Fruit fly (Drosophila melanogaster) whole organism, embryonic: ENCODE data around the gene CG14818.

ENCODE experiments used
- Blimp-1 ChIP-seq: fragments of 200-800 bp; sonication (Bioruptor generic); optimal IDR thresholded peaks from 3 replicates; lab custom pipeline; 2018; ENCODE audit warnings: missing biosample characterization, missing genetic modification characterization, mild to moderate bottlenecking, moderate library complexity, missing genetic modification reagents
- CG11247 ChIP-seq: fragments of 200-800 bp; sonication (Bioruptor generic); IDR thresholded peaks from 2 replicates; pipeline ENCODE4 v1.3.6; 2022; ENCODE audit warnings: missing biosample characterization, missing genetic modification characterization
- CG11504 ChIP-seq: fragments of 200-800 bp; sonication (Bioruptor generic); optimal IDR thresholded peaks from 3 replicates; lab custom pipeline; 2019; ENCODE audit warnings: missing biosample characterization, mild to moderate bottlenecking, missing genetic modification characterization, moderate library complexity
- CG11723 ChIP-seq: fragments of 200-800 bp; sonication (Bioruptor generic); optimal IDR thresholded peaks from 2 replicates; lab custom pipeline; 2017; ENCODE audit warnings: missing biosample characterization, mild to moderate bottlenecking, missing genetic modification characterization
- CG12155 ChIP-seq: fragments of 200-800 bp; sonication (Bioruptor generic); optimal IDR thresholded peaks from 3 replicates; lab custom pipeline; 2016; ENCODE audit warnings: missing biosample characterization, missing genetic modification characterization
- CG14014 ChIP-seq: fragments of 200-800 bp; sonication (Bioruptor generic); IDR thresholded peaks from 2 replicates; pipeline ENCODE4 v1.3.6; 2022; ENCODE audit warnings: missing biosample characterization, missing genetic modification characterization
- CG14441 ChIP-seq: fragments of 200-800 bp; sonication (Bioruptor generic); IDR thresholded peaks from 2 replicates; pipeline ENCODE4 v1.3.6; 2022; ENCODE audit warnings: missing biosample characterization, missing genetic modification characterization
- CG14710 ChIP-seq: fragments of 200-800 bp; sonication (Bioruptor generic); optimal IDR thresholded peaks from 3 replicates; lab custom pipeline; 2019; ENCODE audit warnings: missing biosample characterization, mild to moderate bottlenecking, missing genetic modification characterization, moderate library complexity
- CG16813 ChIP-seq: fragments of 200-800 bp; sonication (Bioruptor generic); IDR thresholded peaks from 3 replicates; pipeline ENCODE4 v1.3.6; 2022; ENCODE audit warnings: missing biosample characterization, missing genetic modification characterization; ENCODE audit not compliant: partially characterized antibody
- CG18619 ChIP-seq: fragments of 200-800 bp; sonication (Bioruptor generic); optimal IDR thresholded peaks from 3 replicates; lab custom pipeline; 2017; ENCODE audit warnings: missing biosample characterization, mild to moderate bottlenecking, missing genetic modification characterization
- CG31365 ChIP-seq: fragments of 200-800 bp; sonication (Bioruptor generic); optimal IDR thresholded peaks from 2 replicates; lab custom pipeline; 2018; ENCODE audit warnings: missing biosample characterization, mild to moderate bottlenecking, missing genetic modification characterization
- CG34376 ChIP-seq: fragments of 200-800 bp; sonication (Bioruptor generic); optimal IDR thresholded peaks from 2 replicates; lab custom pipeline; 2018; ENCODE audit warnings: missing biosample characterization, mild to moderate bottlenecking, missing genetic modification characterization
- CG4360 ChIP-seq: fragments of 200-800 bp; sonication (Bioruptor generic); IDR thresholded peaks from 2 replicates; pipeline ENCODE4 v1.3.6; 2022; ENCODE audit warnings: missing biosample characterization, missing genetic modification characterization
- CG4424 ChIP-seq: fragments of 200-800 bp; sonication (Bioruptor generic); optimal IDR thresholded peaks from 3 replicates; lab custom pipeline; 2016; ENCODE audit warnings: missing biosample characterization, missing genetic modification characterization
- CG5953 ChIP-seq: fragments of 200-800 bp; sonication (Bioruptor generic); IDR thresholded peaks from 2 replicates; pipeline ENCODE4 v1.3.6; 2022; ENCODE audit warnings: missing biosample characterization, missing genetic modification characterization
- CTCF ChIP-seq: fragments of 200-800 bp; sonication (Bioruptor generic); optimal IDR thresholded peaks from 2 replicates; lab custom pipeline; 2017; ENCODE audit warnings: missing biosample characterization, mild to moderate bottlenecking, missing genetic modification characterization, moderate library complexity
- Dbx ChIP-seq: fragments of 200-800 bp; sonication (Bioruptor generic); IDR thresholded peaks from 3 replicates; pipeline ENCODE4 v1.3.6; 2022; ENCODE audit warnings: missing biosample characterization, missing genetic modification characterization
- Dek ChIP-seq: fragments of 200-800 bp; sonication (Bioruptor generic); optimal IDR thresholded peaks from 3 replicates; lab custom pipeline; 2019; ENCODE audit warnings: missing biosample characterization, mild to moderate bottlenecking, missing genetic modification characterization, moderate library complexity
- HLH4C ChIP-seq: fragments of 200-800 bp; sonication (Bioruptor generic); IDR thresholded peaks from 3 replicates; pipeline ENCODE4 v1.3.6; 2022; ENCODE audit warnings: missing biosample characterization, missing genetic modification characterization; ENCODE audit not compliant: partially characterized antibody
- Med ChIP-seq: fragments of 200-800 bp; sonication (Bioruptor generic); peaks from one replicate; lab custom pipeline; 2016; ENCODE audit warnings: missing biosample characterization, missing genetic modification characterization, mild to moderate bottlenecking, inconsistent platforms, moderate library complexity
- NFAT ChIP-seq: fragments of 200-800 bp; sonication (Bioruptor generic); IDR thresholded peaks from 2 replicates; pipeline ENCODE4 v1.3.6; 2022; ENCODE audit warnings: missing biosample characterization, missing genetic modification characterization
- Pdp1 ChIP-seq, 2 experiments: fragments of 200-800 bp; sonication (Bioruptor generic); optimal IDR thresholded peaks; 3 replicates each; lab custom pipeline; 2016; ENCODE audit warnings: missing biosample characterization in 2 of 2, missing genetic modification characterization in 2 of 2, mild to moderate bottlenecking in 1 of 2, moderate library complexity in 1 of 2
- Rfx ChIP-seq: fragments of 200-800 bp; sonication (Bioruptor generic); IDR thresholded peaks from 2 replicates; pipeline ENCODE4 v1.3.6; 2022; ENCODE audit warnings: missing biosample characterization, missing genetic modification characterization
- Side ChIP-seq: fragments of 200-800 bp; sonication (Bioruptor generic); optimal IDR thresholded peaks from 2 replicates; lab custom pipeline; 2016; ENCODE audit warnings: missing biosample characterization, missing genetic modification characterization
- ac ChIP-seq: fragments of 200-800 bp; sonication (Bioruptor generic); optimal IDR thresholded peaks from 3 replicates; lab custom pipeline; 2017; ENCODE audit warnings: missing biosample characterization, mild to moderate bottlenecking, missing genetic modification characterization
- chinmo ChIP-seq: fragments of 200-800 bp; sonication (Bioruptor generic); IDR thresholded peaks from 4 replicates; pipeline ENCODE4 v1.3.6; 2022; ENCODE audit warnings: missing biosample characterization, missing genetic modification characterization; ENCODE audit not compliant: partially characterized antibody
- croc ChIP-seq: fragments of 200-800 bp; sonication (Bioruptor generic); conservative IDR thresholded peaks from 3 replicates; pipeline ENCODE4 v1.3.6; 2022; ENCODE audit warnings: missing biosample characterization, missing genetic modification characterization
- crol ChIP-seq: fragments of 200-800 bp; sonication (Bioruptor generic); IDR thresholded peaks from 2 replicates; pipeline ENCODE4 v1.3.6; 2022; ENCODE audit warnings: missing biosample characterization, missing genetic modification characterization
- cwo ChIP-seq: fragments of 200-800 bp; sonication (Bioruptor generic); optimal IDR thresholded peaks from 3 replicates; lab custom pipeline; 2017; ENCODE audit warnings: missing biosample characterization, missing genetic modification characterization, mild to moderate bottlenecking, moderate library complexity, missing genetic modification reagents
- dati ChIP-seq: fragments of 200-800 bp; sonication (Bioruptor generic); IDR thresholded peaks from 2 replicates; pipeline ENCODE4 v1.3.6; 2022; ENCODE audit warnings: missing biosample characterization, missing genetic modification characterization
- dmrt11E ChIP-seq: fragments of 200-800 bp; sonication (Bioruptor generic); optimal IDR thresholded peaks from 3 replicates; lab custom pipeline; 2018; ENCODE audit warnings: missing biosample characterization, mild to moderate bottlenecking, missing genetic modification characterization, moderate library complexity
- en ChIP-seq: fragments of 200-800 bp; sonication (Bioruptor generic); optimal IDR thresholded peaks from 2 replicates; lab custom pipeline; 2016; ENCODE audit warnings: missing biosample characterization, missing genetic modification characterization
- ewg ChIP-seq: fragments of 200-800 bp; sonication (Bioruptor generic); optimal IDR thresholded peaks from 3 replicates; lab custom pipeline; 2017; ENCODE audit warnings: mild to moderate bottlenecking, missing biosample characterization, missing genetic modification reagents, missing genetic modification characterization
- exex ChIP-seq: fragments of 200-800 bp; sonication (Bioruptor generic); optimal IDR thresholded peaks from 4 replicates; lab custom pipeline; 2018; ENCODE audit warnings: missing biosample characterization, mild to moderate bottlenecking, missing genetic modification characterization, moderate library complexity
- grn ChIP-seq: fragments of 200-800 bp; sonication (Bioruptor generic); optimal IDR thresholded peaks from 3 replicates; lab custom pipeline; 2017; ENCODE audit warnings: missing biosample characterization, missing genetic modification characterization
- prd ChIP-seq, 3 experiments: fragments of >200 bp in 2 of 3; fragments of 200-800 bp in 1 of 3; sonication (Bioruptor generic) in 1 of 3; optimal IDR thresholded peaks in 2 of 3; IDR thresholded peaks in 1 of 3; 2 replicates in 2 of 3; 3 replicates in 1 of 3; pipeline versions ENCODE4 v1.3.6 to Lab custom; 2017 to 2022; ENCODE audit warnings: missing biosample characterization in 1 of 3, missing genetic modification characterization in 1 of 3
- pzg ChIP-seq: fragments of 200-800 bp; sonication (Bioruptor generic); optimal IDR thresholded peaks from 3 replicates; lab custom pipeline; 2018; ENCODE audit warnings: missing biosample characterization, mild to moderate bottlenecking, missing genetic modification characterization, moderate library complexity
- row ChIP-seq: fragments of 200-800 bp; sonication (Bioruptor generic); IDR thresholded peaks from 3 replicates; pipeline ENCODE4 v1.3.6; 2022; ENCODE audit warnings: missing biosample characterization, missing genetic modification characterization
- sens-2 ChIP-seq: fragments of 200-800 bp; sonication (Bioruptor generic); IDR thresholded peaks from 2 replicates; pipeline ENCODE4 v1.3.6; 2022; ENCODE audit warnings: missing biosample characterization, missing genetic modification characterization
- shn ChIP-seq: fragments of 200-800 bp; sonication (Bioruptor generic); optimal IDR thresholded peaks from 3 replicates; lab custom pipeline; 2016; ENCODE audit warnings: missing biosample characterization, missing genetic modification characterization
- so ChIP-seq: fragments of 200-800 bp; sonication (Bioruptor generic); IDR thresholded peaks from 3 replicates; pipeline ENCODE4 v1.3.6; 2022; ENCODE audit warnings: missing biosample characterization, missing genetic modification characterization
- sug ChIP-seq: fragments of 200-800 bp; optimal IDR thresholded peaks from 2 replicates; lab custom pipeline; 2019; ENCODE audit warnings: missing biosample characterization, mild to moderate bottlenecking, missing genetic modification characterization, moderate library complexity
- wek ChIP-seq: fragments of 200-800 bp; sonication (Bioruptor generic); optimal IDR thresholded peaks from 3 replicates; lab custom pipeline; 2018; ENCODE audit warnings: missing biosample characterization, mild to moderate bottlenecking, missing genetic modification characterization, moderate library complexity
- wor ChIP-seq: fragments of 200-800 bp; sonication (Bioruptor generic); IDR thresholded peaks from 2 replicates; pipeline ENCODE4 v1.3.6; 2022; ENCODE audit warnings: missing biosample characterization, missing genetic modification characterization

Gene CG14818

dm6 chrX:1848624-1849198 lies 30.9 kb downstream of the CG14818 start (continued):
- TF ChIP-seq cwo (GFP tag; lab: Kevin White, UChicago) (peak; percentile 57), NFAT (GFP tag; lab: Robert Waterston, UW) (no peak), CG16813 (no peak), grn (peak; percentile 39), sug (tag; lab: Kevin White, UChicago) (peak; percentile 51), CG34376 (GFP tag; lab: Kevin White, UChicago) (peak; percentile 60), Pdp1 (GFP tag; optimal IDR thresholded peaks at IDR 0.05; lab: Kevin White, UChicago) (peak in 1 of 2 experiments; percentile 14)

- TF ChIP-seq pzg (no peak), Pdp1 (GFP tag; optimal IDR thresholded peaks at IDR 0.05; lab: Kevin White, UChicago) (peak in 1 of 2 experiments; percentile 74), cwo (GFP tag; lab: Kevin White, UChicago) (peak; percentile 54), Blimp-1 (GFP tag; lab: Kevin White, UChicago) (no peak), sug (tag; lab: Kevin White, UChicago) (peak; percentile 63), exex (tag; lab: Kevin White, UChicago) (peak; percentile 1), CG18619 (GFP tag; lab: Kevin White, UChicago) (no peak), grn (peak; percentile 73), CTCF (GFP tag; lab: Kevin White, UChicago) (no peak), chinmo (GFP tag; lab: Robert Waterston, UW) (0 out of 4 replicates have a peak, but pooled peaks have one; percentile 40), Rfx (no peak)
Observed at dm6 chrX:1847735-1848134, 31.8 kb downstream of the CG14818 start.

DNA sequence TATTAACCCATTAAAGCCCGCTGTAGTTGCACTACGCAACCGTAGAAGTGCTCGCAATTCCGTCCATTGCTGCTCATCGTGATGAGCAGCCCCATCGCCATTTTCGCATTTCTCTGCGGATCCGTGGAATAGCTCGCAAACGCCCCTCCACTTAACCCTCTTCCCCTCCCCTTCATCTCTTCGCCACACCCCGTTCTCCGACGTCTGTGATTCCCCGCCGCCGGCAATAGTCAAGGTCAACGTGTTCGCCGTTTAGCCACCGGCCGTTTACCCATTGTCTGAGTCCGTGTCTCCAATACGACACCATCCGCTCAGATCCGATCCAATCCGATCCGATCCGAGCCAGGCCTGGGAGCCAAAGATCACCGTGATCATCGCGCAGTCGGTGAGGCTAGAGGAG lies 33.2 kb downstream of the CG14818 start:
- no peak for TF ChIP-seq so (GFP tag; lab: Robert Waterston, UW)
- 0 out of 2 replicates have a peak, but pooled peaks have one; percentile 14 for TF ChIP-seq crol
- peak; percentile 65 for TF ChIP-seq Med

- TF ChIP-seq sens-2 (GFP tag; lab: Robert Waterston, UW), result no peak
- TF ChIP-seq ac (GFP tag; lab: Kevin White, UChicago), result no peak
- peak; percentile 52; the same call in 1 of the 2 replicates for TF ChIP-seq CG14014 (GFP tag; lab: Robert Waterston, UW)
- TF ChIP-seq dati (GFP tag; lab: Robert Waterston, UW), result no peak
- TF ChIP-seq CG4424 (GFP tag; lab: Kevin White, UChicago), result no peak
- TF ChIP-seq CG14710 (tag; lab: Kevin White, UChicago), result no peak
- no peak for TF ChIP-seq CG11723
- no peak for TF ChIP-seq prd (optimal IDR thresholded peaks at IDR 0.05; lab: Kevin White, UChicago)
- peak; percentile 50; the same call in 2 of the 3 replicates for TF ChIP-seq prd (GFP tag; IDR thresholded peaks at IDR 0.05; lab: Robert Waterston, UW)
- TF ChIP-seq Dek (tag; lab: Kevin White, UChicago), result peak; percentile 7
- TF ChIP-seq shn (GFP tag; lab: Kevin White, UChicago), result peak; percentile 3
- peak; percentile 15; the same call in 1 of the 3 replicates for TF ChIP-seq row (GFP tag; lab: Robert Waterston, UW)
- 0 out of 2 replicates have a peak, but pooled peaks have one; percentile 31 for TF ChIP-seq CG5953 (GFP tag; lab: Robert Waterston, UW)
- TF ChIP-seq wek, result peak; percentile 47
- peak; percentile 66 for TF ChIP-seq CG14441 (GFP tag; lab: Robert Waterston, UW)
- TF ChIP-seq Dbx, result peak; percentile 73; the same call in 2 of the 3 replicates
- no peak for TF ChIP-seq CG4360 (GFP tag; lab: Robert Waterston, UW)
- TF ChIP-seq dmrt11E (tag; lab: Kevin White, UChicago), result peak; percentile 23
- peak; percentile 31 for TF ChIP-seq CG11504 (tag; lab: Kevin White, UChicago)
- TF ChIP-seq wor, result no peak
- TF ChIP-seq ewg (GFP tag; lab: Kevin White, UChicago), result peak; percentile 15
- TF ChIP-seq croc (GFP tag; lab: Robert Waterston, UW), result no peak
- TF ChIP-seq en, result peak; percentile 48
- 0 out of 2 replicates have a peak, but pooled peaks have one; percentile 52 for TF ChIP-seq CG11247 (GFP tag; lab: Robert Waterston, UW)
- TF ChIP-seq Side, result peak; percentile 44
- no peak for TF ChIP-seq CG31365 (tag; lab: Kevin White, UChicago)
- no peak for TF ChIP-seq HLH4C (GFP tag; lab: Robert Waterston, UW)
- no peak for TF ChIP-seq CG12155 (GFP tag; lab: Kevin White, UChicago)
Observed at dm6 chrX:1845413-1845951, 34.1 kb downstream of the CG14818 start.
